Fruit fly (Drosophila melanogaster) whole organism, embryonic: ENCODE results near the gene caps.

Experiments
- Bteb2 ChIP-seq: fragments of 200-800 bp; sonication (Bioruptor generic); optimal IDR thresholded peaks from 2 replicates; lab custom pipeline; 2016; ENCODE audit warnings: missing biosample characterization, missing genetic modification characterization
- CG11398 ChIP-seq: fragments of 200-800 bp; sonication (Bioruptor generic); optimal IDR thresholded peaks from 2 replicates; lab custom pipeline; 2016; ENCODE audit warnings: missing biosample characterization, missing genetic modification characterization
- CG11456 ChIP-seq: fragments of 200-800 bp; sonication (Bioruptor generic); IDR thresholded peaks from 3 replicates; pipeline ENCODE4 v1.3.6; 2022; ENCODE audit warnings: missing biosample characterization, missing genetic modification characterization
- CG14441 ChIP-seq: fragments of 200-800 bp; sonication (Bioruptor generic); IDR thresholded peaks from 2 replicates; pipeline ENCODE4 v1.3.6; 2022; ENCODE audit warnings: missing biosample characterization, missing genetic modification characterization
- CG15269 ChIP-seq: fragments of 200-800 bp; sonication (Bioruptor generic); optimal IDR thresholded peaks from 2 replicates; lab custom pipeline; 2018; ENCODE audit warnings: missing biosample characterization, mild to moderate bottlenecking, missing genetic modification characterization, moderate library complexity
- CG17802 ChIP-seq: fragments of 200-800 bp; sonication (Bioruptor generic); optimal IDR thresholded peaks from 2 replicates; lab custom pipeline; 2018; ENCODE audit warnings: missing biosample characterization, mild to moderate bottlenecking, missing genetic modification characterization, moderate library complexity
- CG18476 ChIP-seq: fragments of 200-800 bp; sonication (Bioruptor generic); optimal IDR thresholded peaks from 2 replicates; lab custom pipeline; 2016; ENCODE audit warnings: missing biosample characterization, mild to moderate bottlenecking, missing genetic modification characterization
- CG30431 ChIP-seq: fragments of 200-800 bp; sonication (Bioruptor generic); optimal IDR thresholded peaks from 2 replicates; lab custom pipeline; 2017; ENCODE audit warnings: missing biosample characterization, missing genetic modification characterization
- CG32532 ChIP-seq: fragments of 200-800 bp; sonication (Bioruptor generic); IDR thresholded peaks from 2 replicates; pipeline ENCODE4 v1.3.6; 2022; ENCODE audit warnings: missing biosample characterization, missing genetic modification characterization
- CG3407 ChIP-seq: fragments of 200-800 bp; sonication (Bioruptor generic); optimal IDR thresholded peaks from 2 replicates; lab custom pipeline; 2018; ENCODE audit warnings: missing biosample characterization, mild to moderate bottlenecking, missing genetic modification characterization
- CG3726 ChIP-seq: fragments of 200-800 bp; sonication (Bioruptor generic); IDR thresholded peaks from 3 replicates; pipeline ENCODE4, ENCODE4 v1.3.6; 2022; ENCODE audit warnings: missing biosample characterization, missing genetic modification characterization
- CG5245 ChIP-seq: fragments of 200-800 bp; sonication (Bioruptor generic); optimal IDR thresholded peaks from 3 replicates; lab custom pipeline; 2016; ENCODE audit warnings: missing biosample characterization, missing genetic modification characterization
- CG7372 ChIP-seq: fragments of 200-800 bp; sonication (Bioruptor generic); IDR thresholded peaks from 2 replicates; pipeline ENCODE4 v1.3.6; 2022; ENCODE audit warnings: missing biosample characterization, missing genetic modification characterization
- CHES-1-like ChIP-seq: fragments of 200-800 bp; sonication (Bioruptor generic); optimal IDR thresholded peaks from 2 replicates; lab custom pipeline; 2016; ENCODE audit warnings: missing biosample characterization, missing genetic modification characterization
- CTCF ChIP-seq: fragments of 200-800 bp; sonication (Bioruptor generic); optimal IDR thresholded peaks from 2 replicates; lab custom pipeline; 2017; ENCODE audit warnings: missing biosample characterization, mild to moderate bottlenecking, missing genetic modification characterization, moderate library complexity
- D19B ChIP-seq: fragments of 200-800 bp; sonication (Bioruptor generic); optimal IDR thresholded peaks from 2 replicates; lab custom pipeline; 2017; ENCODE audit warnings: missing biosample characterization, mild to moderate bottlenecking, missing genetic modification characterization
- Dek ChIP-seq: fragments of 200-800 bp; sonication (Bioruptor generic); optimal IDR thresholded peaks from 3 replicates; lab custom pipeline; 2019; ENCODE audit warnings: missing biosample characterization, mild to moderate bottlenecking, missing genetic modification characterization, moderate library complexity
- Doc3 ChIP-seq: fragments of 200-800 bp; sonication (Bioruptor generic); IDR thresholded peaks from 3 replicates; pipeline ENCODE4 v1.3.6; 2022; ENCODE audit warnings: missing biosample characterization, missing genetic modification characterization; ENCODE audit not compliant: partially characterized antibody
- Drgx ChIP-seq: fragments of 200-800 bp; sonication (Bioruptor generic); IDR thresholded peaks from 2 replicates; pipeline ENCODE4 v1.3.6; 2022; ENCODE audit warnings: missing biosample characterization, missing genetic modification characterization
- Fer3 ChIP-seq: fragments of 200-800 bp; sonication (Bioruptor generic); optimal IDR thresholded peaks from 2 replicates; lab custom pipeline; 2018; ENCODE audit warnings: missing biosample characterization, mild to moderate bottlenecking, missing genetic modification characterization, moderate library complexity
- HLH3B ChIP-seq: fragments of 200-800 bp; sonication (Bioruptor generic); IDR thresholded peaks from 2 replicates; pipeline ENCODE4 v1.3.6; 2022; ENCODE audit warnings: missing biosample characterization, missing genetic modification characterization
- Hand ChIP-seq: fragments of 200-800 bp; sonication (Bioruptor generic); optimal IDR thresholded peaks from 2 replicates; lab custom pipeline; 2017; ENCODE audit warnings: mild to moderate bottlenecking, missing biosample characterization, missing genetic modification reagents, missing genetic modification characterization
- Hey ChIP-seq: fragments of 200-800 bp; sonication (Bioruptor generic); optimal IDR thresholded peaks from 3 replicates; lab custom pipeline; 2018; ENCODE audit warnings: missing biosample characterization, mild to moderate bottlenecking, missing genetic modification characterization
- HmgZ ChIP-seq: fragments of 200-800 bp; sonication (Bioruptor generic); optimal IDR thresholded peaks from 2 replicates; lab custom pipeline; 2018; ENCODE audit warnings: missing biosample characterization, mild to moderate bottlenecking, missing genetic modification characterization
- Hsf ChIP-seq: fragments of 200-800 bp; sonication (Bioruptor generic); optimal IDR thresholded peaks from 3 replicates; lab custom pipeline; 2016; ENCODE audit warnings: missing biosample characterization, missing genetic modification characterization
- MTF-1 ChIP-seq: fragments of 200-800 bp; sonication (Bioruptor generic); optimal IDR thresholded peaks from 2 replicates; lab custom pipeline; 2018; ENCODE audit warnings: missing biosample characterization, mild to moderate bottlenecking, missing genetic modification characterization, borderline replicate concordance
- NK7.1 ChIP-seq: fragments of 200-800 bp; sonication (Bioruptor generic); optimal IDR thresholded peaks from 3 replicates; lab custom pipeline; 2016; ENCODE audit warnings: missing biosample characterization, missing genetic modification characterization
- Sox100B ChIP-seq: fragments of 200-800 bp; sonication (Bioruptor generic); optimal IDR thresholded peaks from 3 replicates; lab custom pipeline; 2018; ENCODE audit warnings: missing biosample characterization, mild to moderate bottlenecking, missing genetic modification characterization
- Spps ChIP-seq: fragments of 200-800 bp; sonication (Bioruptor generic); optimal IDR thresholded peaks from 2 replicates; lab custom pipeline; 2018; ENCODE audit warnings: missing biosample characterization, mild to moderate bottlenecking, missing genetic modification characterization
- abd-A ChIP-seq: fragments of 200-800 bp; sonication (Bioruptor generic); optimal IDR thresholded peaks from 3 replicates; lab custom pipeline; 2019; ENCODE audit warnings: missing biosample characterization, mild to moderate bottlenecking, missing genetic modification characterization, moderate library complexity
- bab2 ChIP-seq: fragments of 200-800 bp; sonication (Bioruptor generic); optimal IDR thresholded peaks from 2 replicates; lab custom pipeline; 2016; ENCODE audit warnings: missing biosample characterization, missing genetic modification characterization
- dm ChIP-seq: fragments of 200-800 bp; sonication (Bioruptor generic); optimal IDR thresholded peaks from 3 replicates; lab custom pipeline; 2016; ENCODE audit warnings: missing biosample characterization, missing genetic modification characterization
- inv ChIP-seq: fragments of 200-800 bp; sonication (Bioruptor generic); IDR thresholded peaks from 2 replicates; pipeline ENCODE4 v1.3.6; 2022; ENCODE audit warnings: missing biosample characterization, missing genetic modification characterization; ENCODE audit not compliant: partially characterized antibody
- ken ChIP-seq: fragments of 200-800 bp; sonication (Bioruptor generic); IDR thresholded peaks from 3 replicates; pipeline ENCODE4 v1.3.6; 2022; ENCODE audit warnings: missing biosample characterization, missing genetic modification characterization
- lov ChIP-seq, 2 experiments: fragments of 200-800 bp in 1 of 2; fragments of >200 bp in 1 of 2; sonication (Bioruptor generic) in 1 of 2; IDR thresholded peaks in 1 of 2; optimal IDR thresholded peaks in 1 of 2; 2 replicates in 1 of 2; 3 replicates in 1 of 2; pipeline versions ENCODE4 v1.3.6 to Lab custom; 2017 to 2022; ENCODE audit warnings: missing biosample characterization in 1 of 2, missing genetic modification characterization in 1 of 2
- pan ChIP-seq, 4 experiments: fragments of >200 bp in 3 of 4; fragments of 200-800 bp in 1 of 4; sonication (Bioruptor generic) in 1 of 4; optimal IDR thresholded peaks in 3 of 4; IDR thresholded peaks in 1 of 4; 2 replicates each; pipeline versions ENCODE4 v1.3.6 to Lab custom; 2017 to 2022; ENCODE audit warnings: missing biosample characterization in 2 of 4, missing genetic modification characterization in 2 of 4, mixed read lengths in 1 of 4
- psq ChIP-seq: fragments of 200-800 bp; sonication (Bioruptor generic); optimal IDR thresholded peaks from 2 replicates; lab custom pipeline; 2017; ENCODE audit warnings: missing biosample characterization, missing genetic modification characterization
- ranshi ChIP-seq: fragments of 200-800 bp; sonication (Bioruptor generic); IDR thresholded peaks from 2 replicates; pipeline ENCODE4 v1.3.6; 2022; ENCODE audit warnings: missing biosample characterization, missing genetic modification characterization
- slou ChIP-seq: fragments of 200-800 bp; sonication (Bioruptor generic); optimal IDR thresholded peaks from 3 replicates; lab custom pipeline; 2016; ENCODE audit warnings: missing biosample characterization, missing genetic modification characterization
- sna ChIP-seq: fragments of 200-800 bp; sonication (Bioruptor generic); IDR thresholded peaks from 2 replicates; pipeline ENCODE4 v1.3.6; 2022; ENCODE audit warnings: missing biosample characterization, missing genetic modification characterization; ENCODE audit not compliant: partially characterized antibody
- trem ChIP-seq: fragments of 200-800 bp; optimal IDR thresholded peaks from 3 replicates; lab custom pipeline; 2019; ENCODE audit warnings: missing biosample characterization, mild to moderate bottlenecking, missing genetic modification characterization, moderate library complexity
- unpg ChIP-seq: fragments of 200-800 bp; sonication (Bioruptor generic); optimal IDR thresholded peaks from 3 replicates; lab custom pipeline; 2018; ENCODE audit warnings: missing biosample characterization, mild to moderate bottlenecking, missing genetic modification characterization, moderate library complexity
- yki ChIP-seq: fragments of >200 bp; optimal IDR thresholded peaks from 3 replicates; lab custom pipeline; 2018
- zfh1 ChIP-seq: fragments of 200-800 bp; sonication (Bioruptor generic); IDR thresholded peaks from 3 replicates; pipeline ENCODE4 v1.3.6; 2022; ENCODE audit warnings: missing biosample characterization, missing genetic modification characterization

The caps gene

DNA sequence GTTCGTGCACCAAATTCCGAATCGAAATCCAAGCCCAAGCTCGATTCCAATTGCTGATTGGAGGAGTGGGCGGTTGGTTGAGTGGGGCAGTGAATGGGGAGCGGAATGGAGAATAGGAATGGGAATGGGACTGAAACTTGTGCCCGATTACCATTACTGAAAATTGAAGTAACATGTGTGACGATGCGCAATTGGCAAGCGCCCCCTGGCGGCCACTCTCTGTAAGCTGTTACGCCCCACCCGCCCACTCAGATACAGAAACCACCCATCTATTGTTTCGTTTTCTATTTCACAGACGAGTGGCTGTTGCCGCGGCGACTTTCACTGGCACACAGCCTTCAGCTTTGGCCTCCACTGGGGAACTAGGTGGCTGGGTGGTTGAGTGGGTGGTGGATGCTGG is 42.8 kb downstream of the caps start:
- no peak for TF ChIP-seq CG3407 (GFP tag; lab: Kevin White, UChicago)
- TF ChIP-seq dm (GFP tag; lab: Kevin White, UChicago), result no peak
- no peak for TF ChIP-seq MTF-1 (GFP tag; lab: Kevin White, UChicago)
- TF ChIP-seq Spps (tag; lab: Kevin White, UChicago), result no peak
- TF ChIP-seq psq (GFP tag; lab: Kevin White, UChicago), result no peak
- peak; percentile 22 for TF ChIP-seq abd-A (tag; lab: Kevin White, UChicago)
- TF ChIP-seq trem, result no peak
- TF ChIP-seq HmgZ, result no peak
- no peak for TF ChIP-seq CG5245 (GFP tag; lab: Kevin White, UChicago)
- 0 out of 3 replicates have a peak, but pooled peaks have one; percentile 44 for TF ChIP-seq CG11456
- no peak for TF ChIP-seq slou (GFP tag; lab: Kevin White, UChicago)
- TF ChIP-seq CG3726, result no peak
- 0 out of 2 replicates have a peak, but pooled peaks have one; percentile 14 for TF ChIP-seq inv
- TF ChIP-seq ken (GFP tag; lab: Robert Waterston, UW), result no peak
- no peak for TF ChIP-seq Hsf (GFP tag; lab: Kevin White, UChicago)
- no peak for TF ChIP-seq CG11398
- no peak for TF ChIP-seq CG14441 (GFP tag; lab: Robert Waterston, UW)
- TF ChIP-seq Drgx (GFP tag; lab: Robert Waterston, UW), result no peak
- no peak for TF ChIP-seq Doc3 (GFP tag; lab: Robert Waterston, UW)
- TF ChIP-seq unpg (GFP tag; lab: Kevin White, UChicago), result no peak
- TF ChIP-seq pan (optimal IDR thresholded peaks at IDR 0.05; lab: Kevin White, UChicago), result no peak
- TF ChIP-seq pan (GFP tag; optimal IDR thresholded peaks at IDR 0.05 in 1 of 2, IDR thresholded peaks at IDR 0.05 in 1 of 2), result no peak
- TF ChIP-seq CG15269, result no peak
- no peak for TF ChIP-seq bab2 (GFP tag; lab: Kevin White, UChicago)
- no peak for TF ChIP-seq CG7372 (GFP tag; lab: Robert Waterston, UW)
- no peak for TF ChIP-seq CHES-1-like (GFP tag; lab: Kevin White, UChicago)
- no peak for TF ChIP-seq lov (optimal IDR thresholded peaks at IDR 0.05; lab: Kevin White, UChicago)
- no peak for TF ChIP-seq lov (GFP tag; IDR thresholded peaks at IDR 0.05; lab: Robert Waterston, UW)
- TF ChIP-seq Fer3 (tag; lab: Kevin White, UChicago), result no peak
- peak; percentile 87 for TF ChIP-seq CTCF (GFP tag; lab: Kevin White, UChicago)
- no peak for TF ChIP-seq Sox100B (GFP tag; lab: Kevin White, UChicago)
- no peak for TF ChIP-seq CG17802 (tag; lab: Kevin White, UChicago)
- no peak for TF ChIP-seq Dek
- no peak for TF ChIP-seq Hand (GFP tag; lab: Kevin White, UChicago)
- TF ChIP-seq NK7.1, result no peak
- no peak for TF ChIP-seq zfh1 (GFP tag; lab: Robert Waterston, UW)
- no peak for TF ChIP-seq CG30431 (GFP tag; lab: Kevin White, UChicago)
- no peak for TF ChIP-seq Hey
- TF ChIP-seq Bteb2 (GFP tag; lab: Kevin White, UChicago), result no peak
- no peak for TF ChIP-seq CG18476 (GFP tag; lab: Kevin White, UChicago)
- no peak for TF ChIP-seq D19B (GFP tag; lab: Kevin White, UChicago)
- no peak for TF ChIP-seq sna (GFP tag; lab: Robert Waterston, UW)
- no peak for TF ChIP-seq yki (lab: Kevin White, UChicago)
- TF ChIP-seq CG32532 (GFP tag; lab: Robert Waterston, UW), result 0 out of 2 replicates have a peak, but pooled peaks have one; percentile 9
- TF ChIP-seq ranshi (GFP tag; lab: Robert Waterston, UW), result no peak
- no peak for TF ChIP-seq HLH3B (GFP tag; lab: Robert Waterston, UW)
